Worm (Caenorhabditis elegans): ENCODE results near the gene hsp-75.

hsp-75 gene

DNA sequence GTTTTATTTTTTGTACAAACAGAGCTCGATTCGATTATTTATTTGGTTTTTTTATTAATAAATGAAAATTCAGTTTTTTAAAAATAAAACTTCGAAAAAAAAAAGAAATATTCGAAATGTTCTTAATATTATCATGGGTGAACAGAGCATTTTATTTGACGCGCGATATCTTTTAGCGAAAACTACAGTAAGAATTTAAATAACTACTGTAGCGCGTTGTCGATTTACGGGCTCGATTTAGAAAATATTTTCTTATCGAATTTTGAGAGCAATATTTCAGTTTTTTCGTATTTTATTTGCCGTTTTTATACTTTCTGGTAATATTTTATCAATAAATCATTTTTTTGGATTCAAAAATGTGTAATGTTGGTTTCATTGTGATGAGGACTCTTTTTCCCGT is 5.4 kb downstream of the hsp-75 start:
- TF ChIP-seq F57C9.4 (tag; optimal IDR thresholded peaks at IDR 0.05) (no peak), F39B2.1 (GFP tag; IDR thresholded peaks at IDR 0.05) (no peak), F33H1.4 (GFP tag; IDR thresholded peaks at IDR 0.05) (peak; percentile 64; the same call in 1 of the 2 replicates), madf-6 (GFP tag; IDR thresholded peaks at IDR 0.05) (peak; percentile 55), hlh-12 (tag; optimal IDR thresholded peaks at IDR 0.05) (no peak), gei-17 (GFP tag; optimal IDR thresholded peaks at IDR 0.05) (no peak), F10E7.11 (tag; optimal IDR thresholded peaks at IDR 0.05) (no peak), egl-18 (GFP tag; IDR thresholded peaks at IDR 0.05) (no peak), tlf-1 (GFP tag; optimal IDR thresholded peaks at IDR 0.05) (no peak), pha-4 (tag; optimal IDR thresholded peaks at IDR 0.05) (no peak), xnd-1 (tag; optimal IDR thresholded peaks at IDR 0.05) (peak; percentile 35), hmg-1.2 (GFP tag; IDR thresholded peaks at IDR 0.05) (no peak), snpc-1.3 (tag; optimal IDR thresholded peaks at IDR 0.05; ENCODE audit: insufficient read depth) (no peak), T07F8.4 (tag; optimal IDR thresholded peaks at IDR 0.05) (no peak), sea-2 (GFP tag; IDR thresholded peaks at IDR 0.05) (no peak), akir-1 (GFP tag; optimal IDR thresholded peaks at IDR 0.05) (no peak), snpc-3.4 (tag; optimal IDR thresholded peaks at IDR 0.05) (peak; percentile 22), Y79H2A.3 (GFP tag; conservative IDR thresholded peaks at IDR 0.05) (no peak), ztf-22 (GFP tag; optimal IDR thresholded peaks at IDR 0.05) (no peak), Y56A3A.18 (GFP tag; IDR thresholded peaks at IDR 0.05) (0 out of 2 replicates have a peak, but pooled peaks have one; percentile 37), B0035.1 (tag; optimal IDR thresholded peaks at IDR 0.05) (no peak), madf-8 (GFP tag; conservative IDR thresholded peaks at IDR 0.05) (peak; percentile 28), ceh-91 (GFP tag; IDR thresholded peaks at IDR 0.05) (peak; percentile 53; the same call in 1 of the 2 replicates), egrh-3 (GFP tag; IDR thresholded peaks at IDR 0.05) (no peak), lsl-1 (GFP tag; optimal IDR thresholded peaks at IDR 0.05) (peak; percentile 90), him-1 (tag; optimal IDR thresholded peaks at IDR 0.05) (peak; percentile 77), F57A8.1 (GFP tag; optimal IDR thresholded peaks at IDR 0.05) (no peak), nhr-27 (tag; optimal IDR thresholded peaks at IDR 0.05) (no peak), let-526 (GFP tag; IDR thresholded peaks at IDR 0.05) (no peak), F37B4.10 (GFP tag; IDR thresholded peaks at IDR 0.05) (no peak), atf-7 (tag; optimal IDR thresholded peaks at IDR 0.05) (no peak)

DNA sequence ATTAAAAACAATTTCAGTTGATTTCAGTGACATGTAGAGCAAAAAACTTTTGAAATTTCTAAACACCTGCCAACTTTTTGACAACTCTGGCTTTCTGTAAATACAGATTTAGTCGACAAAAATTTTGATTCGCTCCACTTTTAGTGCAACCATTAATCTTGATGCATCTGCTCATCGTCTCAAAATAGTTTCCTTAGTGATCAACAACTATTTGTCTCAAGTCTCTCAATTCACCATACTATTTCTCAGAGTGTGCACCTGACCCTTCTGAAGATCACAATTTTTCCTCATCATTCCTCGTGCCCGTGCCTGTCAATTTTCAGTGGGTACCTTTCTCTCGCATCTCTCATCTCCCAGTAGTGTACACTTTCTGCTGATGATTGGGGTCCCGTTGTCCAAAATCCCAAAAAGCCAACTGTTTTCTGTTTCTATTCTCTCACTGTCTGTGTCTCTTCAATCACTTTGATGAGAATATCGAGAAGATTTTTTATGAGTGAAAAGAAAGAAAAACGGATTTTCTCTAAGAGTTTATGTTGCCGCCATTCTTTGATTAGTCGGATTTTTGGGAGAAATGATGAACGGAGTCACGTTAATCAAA is 9.5 kb downstream of the hsp-75 start:
- TF ChIP-seq rec-8 (tag; optimal IDR thresholded peaks at IDR 0.05) (no peak), Y95B8A.8 (GFP tag; IDR thresholded peaks at IDR 0.05) (no peak), die-1 (tag; optimal IDR thresholded peaks at IDR 0.05) (no peak), B0035.1 (tag; optimal IDR thresholded peaks at IDR 0.05) (no peak), K12H6.12 (tag; optimal IDR thresholded peaks at IDR 0.05) (peak; percentile 5), lag-1 (GFP tag; IDR thresholded peaks at IDR 0.05) (no peak), hmg-1.2 (GFP tag; IDR thresholded peaks at IDR 0.05) (peak; percentile 24; the same call in 1 of the 2 replicates), rpc-1 (optimal IDR thresholded peaks at IDR 0.05) (no peak), rpc-1 (tag; optimal IDR thresholded peaks at IDR 0.05) (no peak)
